Worm (Caenorhabditis elegans) whole organism, L4/young adult: Measurements from ENCODE around the gene athp-2.

ENCODE experiments used
- W03F9.2 ChIP-seq: fragments of 150-350 bp; optimal IDR thresholded peaks from 2 replicates; lab custom pipeline; 2014; ENCODE audit warnings: missing biosample characterization, missing genetic modification characterization
- dao-5 ChIP-seq: sonication (generic microtip); optimal IDR thresholded peaks from 2 replicates; lab custom pipeline; 2016; ENCODE audit warnings: missing genotype, missing genetic modification characterization, moderate library complexity, missing compliant biosample characterization
- him-1 ChIP-seq: sonication (generic microtip); optimal IDR thresholded peaks from 2 replicates; lab custom pipeline; 2016; ENCODE audit warnings: missing genotype, missing genetic modification reagents, missing genetic modification characterization, missing compliant biosample characterization

DNA sequence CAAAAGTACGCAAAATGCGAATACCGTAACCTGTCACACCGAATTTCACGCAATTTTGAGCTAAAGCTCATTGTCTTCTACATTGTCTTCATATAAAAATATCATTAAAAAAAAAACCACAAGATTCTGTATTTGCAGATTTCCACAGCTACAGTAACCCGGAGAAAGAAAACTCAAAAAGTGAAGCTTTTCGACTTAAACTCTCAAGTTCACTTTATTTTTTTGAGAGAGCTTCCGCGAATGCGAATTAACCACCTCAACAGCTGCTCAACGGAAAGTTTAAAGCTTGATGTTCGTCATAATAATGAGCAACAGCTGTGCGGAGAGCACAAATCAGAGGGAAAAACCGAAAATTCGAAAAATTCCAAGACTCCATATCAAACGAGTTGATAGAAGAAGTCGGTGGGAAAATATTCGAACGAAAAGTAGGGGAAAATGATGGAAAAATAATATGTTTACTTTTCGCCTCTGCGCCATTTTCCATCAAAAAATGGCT is 46.9 kb upstream of the athp-2 start:
- TF ChIP-seq him-1 (tag; lab: Kevin White, UChicago) (no peak), W03F9.2 (tag; lab: Kevin White, UChicago) (no peak), dao-5 (no peak)
